Worm (Caenorhabditis elegans) whole organism, young adult: ENCODE results near the gene fbxa-112.

ENCODE experiments used
- C17E4.6 ChIP-seq: fragments of 200-800 bp; sonication (Bioruptor generic); IDR thresholded peaks from 2 replicates; pipeline ENCODE4 v1.3.6; 2022; ENCODE audit warnings: missing genetic modification reagents, missing genetic modification characterization, missing compliant biosample characterization
- D2030.7 ChIP-seq: fragments of 200-800 bp; sonication (Bioruptor generic); IDR thresholded peaks from 2 replicates; pipeline ENCODE4 v1.3.6; 2022; ENCODE audit warnings: missing genetic modification reagents, missing genetic modification characterization, missing compliant biosample characterization
- F10E7.11 ChIP-seq: sonication (generic microtip); optimal IDR thresholded peaks from 2 replicates; lab custom pipeline; 2017; ENCODE audit warnings: mild to moderate bottlenecking, missing genetic modification characterization, moderate library complexity, missing compliant biosample characterization
- F22D6.2 ChIP-seq: sonication (generic microtip); optimal IDR thresholded peaks from 2 replicates; lab custom pipeline; 2016; ENCODE audit warnings: mild to moderate bottlenecking, missing genetic modification characterization, missing compliant biosample characterization
- F49E8.2 ChIP-seq: sonication (generic microtip); optimal IDR thresholded peaks from 3 replicates; lab custom pipeline; 2017; ENCODE audit warnings: missing genetic modification characterization, mild to moderate bottlenecking, missing compliant biosample characterization, antibody characterized with exemption, moderate library complexity; ENCODE audit not compliant: insufficient read depth
- F52B5.7 ChIP-seq: sonication (generic microtip); optimal IDR thresholded peaks from 2 replicates; lab custom pipeline; 2016; ENCODE audit warnings: mild to moderate bottlenecking, missing genetic modification characterization, missing compliant biosample characterization
- F57A8.1 ChIP-seq: fragments of 200-800 bp; sonication (Bioruptor generic); optimal IDR thresholded peaks from 2 replicates; lab custom pipeline; 2018; ENCODE audit warnings: mild to moderate bottlenecking, missing genetic modification characterization, moderate library complexity, missing compliant biosample characterization
- K11D2.4 ChIP-seq: fragments of 200-800 bp; sonication (Bioruptor generic); IDR thresholded peaks from 2 replicates; pipeline ENCODE4 v1.3.6; 2022; ENCODE audit warnings: missing genetic modification reagents, missing genetic modification characterization, missing compliant biosample characterization
- T26A5.8 ChIP-seq: sonication (generic microtip); optimal IDR thresholded peaks from 2 replicates; lab custom pipeline; 2016; ENCODE audit warnings: missing genetic modification characterization, missing compliant biosample characterization
- Y53G8AR.9 ChIP-seq: fragments of 200-800 bp; sonication (Bioruptor generic); conservative IDR thresholded peaks from 2 replicates; pipeline ENCODE4 v1.3.6; 2022; ENCODE audit warnings: missing genetic modification reagents, missing genetic modification characterization, missing compliant biosample characterization
- Y95B8A.8 ChIP-seq: fragments of 200-800 bp; sonication (Bioruptor generic); IDR thresholded peaks from 2 replicates; pipeline ENCODE4 v1.3.6; 2022; ENCODE audit warnings: missing genetic modification reagents, missing genetic modification characterization, missing compliant biosample characterization
- ama-1 ChIP-seq, 3 experiments: fragments of 150-350 bp in 1 of 3; sonication (generic microtip) in 2 of 3; optimal IDR thresholded peaks; 2 replicates each; lab custom pipeline; 2014 to 2018; ENCODE audit warnings: missing biosample characterization in 2 of 3, missing genetic modification characterization in 2 of 3, missing genetic modification reagents in 2 of 3
- atf-7 ChIP-seq: sonication (generic microtip); optimal IDR thresholded peaks from 2 replicates; lab custom pipeline; 2017; ENCODE audit warnings: mild to moderate bottlenecking, missing genetic modification characterization, missing compliant biosample characterization
- athp-1 ChIP-seq: sonication (generic microtip); optimal IDR thresholded peaks from 2 replicates; lab custom pipeline; 2017; ENCODE audit warnings: mild to moderate bottlenecking, missing genetic modification characterization, missing compliant biosample characterization
- attf-5 ChIP-seq: fragments of 200-800 bp; sonication (Bioruptor generic); optimal IDR thresholded peaks from 2 replicates; lab custom pipeline; 2018; ENCODE audit warnings: mild to moderate bottlenecking, missing genetic modification characterization, missing compliant biosample characterization
- attf-6 ChIP-seq: fragments of 200-800 bp; sonication (Bioruptor generic); IDR thresholded peaks from 2 replicates; pipeline ENCODE4 v1.3.6; 2022; ENCODE audit warnings: missing genetic modification reagents, missing genetic modification characterization, missing compliant biosample characterization
- bed-1 ChIP-seq: fragments of 200-800 bp; sonication (Bioruptor generic); IDR thresholded peaks from 2 replicates; pipeline ENCODE4 v1.3.6; 2022; ENCODE audit warnings: missing genetic modification reagents, missing genetic modification characterization, missing compliant biosample characterization
- ccch-3 ChIP-seq: fragments of 200-800 bp; sonication (Bioruptor generic); optimal IDR thresholded peaks from 2 replicates; lab custom pipeline; 2018; ENCODE audit warnings: mild to moderate bottlenecking, missing genetic modification characterization, missing compliant biosample characterization
- cebp-1 ChIP-seq, 2 experiments: fragments of 200-800 bp in 1 of 2; sonication (Bioruptor generic) in 1 of 2; sonication (generic microtip) in 1 of 2; IDR thresholded peaks in 1 of 2; optimal IDR thresholded peaks in 1 of 2; 2 replicates each; pipeline versions ENCODE4 v1.3.6 to Lab custom; 2017 to 2022; ENCODE audit warnings: missing compliant biosample characterization in 2 of 2, missing genetic modification characterization in 2 of 2, mild to moderate bottlenecking in 1 of 2, missing genetic modification reagents in 1 of 2, moderate library complexity in 1 of 2
- ceh-40 ChIP-seq: fragments of 200-800 bp; sonication (Bioruptor generic); IDR thresholded peaks from 2 replicates; pipeline ENCODE4 v1.3.6; 2022; ENCODE audit warnings: missing genetic modification characterization, missing compliant biosample characterization
- ceh-58 ChIP-seq: fragments of 200-800 bp; sonication (Bioruptor generic); IDR thresholded peaks from 2 replicates; pipeline ENCODE4 v1.3.6; 2022; ENCODE audit warnings: missing genetic modification characterization, missing compliant biosample characterization
- ets-4 ChIP-seq: fragments of 200-800 bp; sonication (Bioruptor generic); optimal IDR thresholded peaks from 2 replicates; lab custom pipeline; 2018; ENCODE audit warnings: mild to moderate bottlenecking, missing genetic modification characterization, missing compliant biosample characterization
- him-1 ChIP-seq: sonication (generic microtip); optimal IDR thresholded peaks from 2 replicates; lab custom pipeline; 2016; ENCODE audit warnings: missing genotype, missing genetic modification reagents, missing genetic modification characterization, missing compliant biosample characterization
- hlh-12 ChIP-seq: sonication (generic microtip); optimal IDR thresholded peaks from 2 replicates; lab custom pipeline; 2016; ENCODE audit warnings: missing genetic modification characterization, missing compliant biosample characterization
- hsf-1 ChIP-seq: fragments of 200-800 bp; sonication (Bioruptor generic); IDR thresholded peaks from 2 replicates; pipeline ENCODE4 v1.3.6; 2022; ENCODE audit warnings: missing genetic modification reagents, missing genetic modification characterization, missing compliant biosample characterization
- lag-1 ChIP-seq: fragments of 200-800 bp; sonication (Bioruptor generic); IDR thresholded peaks from 2 replicates; pipeline ENCODE4 v1.3.6; 2022; ENCODE audit warnings: missing genetic modification reagents, missing genetic modification characterization, missing compliant biosample characterization
- lin-40 ChIP-seq: sonication (generic microtip); optimal IDR thresholded peaks from 2 replicates; lab custom pipeline; 2016; ENCODE audit warnings: missing genetic modification characterization, mild to moderate bottlenecking, missing compliant biosample characterization, missing genotype, missing genetic modification reagents
- lsl-1 ChIP-seq: fragments of 200-800 bp; sonication (Bioruptor generic); optimal IDR thresholded peaks from 2 replicates; lab custom pipeline; 2018; ENCODE audit warnings: mild to moderate bottlenecking, missing genetic modification characterization, moderate library complexity, missing compliant biosample characterization
- lsy-27 ChIP-seq: sonication (generic microtip); optimal IDR thresholded peaks from 2 replicates; lab custom pipeline; 2017; ENCODE audit warnings: missing genetic modification characterization, mild to moderate bottlenecking, missing compliant biosample characterization, antibody characterized with exemption, missing genotype, borderline replicate concordance; ENCODE audit not compliant: insufficient read depth
- mxl-1 ChIP-seq: sonication (generic microtip); optimal IDR thresholded peaks from 2 replicates; lab custom pipeline; 2016; ENCODE audit warnings: missing genetic modification characterization, missing compliant biosample characterization
- nfya-2 ChIP-seq: fragments of 200-800 bp; sonication (Bioruptor generic); IDR thresholded peaks from 2 replicates; pipeline ENCODE4 v1.3.6; 2022; ENCODE audit warnings: missing genetic modification reagents, missing genetic modification characterization, missing compliant biosample characterization
- nfyb-1 ChIP-seq: fragments of 200-800 bp; sonication (Bioruptor generic); IDR thresholded peaks from 2 replicates; pipeline ENCODE4 v1.3.6; 2022; ENCODE audit warnings: missing genetic modification reagents, missing genetic modification characterization, missing compliant biosample characterization
- nhr-179 ChIP-seq: sonication (generic microtip); optimal IDR thresholded peaks from 2 replicates; lab custom pipeline; 2016; ENCODE audit warnings: mild to moderate bottlenecking, missing genetic modification characterization, missing compliant biosample characterization
- nhr-80 ChIP-seq: sonication (generic microtip); optimal IDR thresholded peaks from 2 replicates; lab custom pipeline; 2016; ENCODE audit warnings: missing genetic modification characterization, missing compliant biosample characterization
- pbrm-1 ChIP-seq: fragments of 200-800 bp; sonication (Bioruptor generic); IDR thresholded peaks from 2 replicates; pipeline ENCODE4 v1.3.6; 2022; ENCODE audit warnings: missing genetic modification reagents, missing genetic modification characterization, missing compliant biosample characterization
- pha-4 ChIP-seq: fragments of 150-350 bp; sonication (generic microtip); optimal IDR thresholded peaks from 2 replicates; lab custom pipeline; 2014; ENCODE audit warnings: missing biosample characterization, missing genetic modification reagents, missing genetic modification characterization
- sdz-38 ChIP-seq: sonication (generic microtip); optimal IDR thresholded peaks from 2 replicates; lab custom pipeline; 2016; ENCODE audit warnings: missing genotype, missing genetic modification characterization, missing compliant biosample characterization
- snpc-1.3 ChIP-seq: sonication (generic microtip); optimal IDR thresholded peaks from 2 replicates; lab custom pipeline; 2017; ENCODE audit warnings: missing genetic modification characterization, mild to moderate bottlenecking, missing compliant biosample characterization, antibody characterized with exemption, moderate library complexity, missing genotype, missing genetic modification reagents; ENCODE audit not compliant: insufficient read depth
- snpc-3.4 ChIP-seq: sonication (generic microtip); optimal IDR thresholded peaks from 2 replicates; lab custom pipeline; 2017; ENCODE audit warnings: missing genetic modification characterization, mild to moderate bottlenecking, missing compliant biosample characterization, antibody characterized with exemption, moderate library complexity, missing genotype, missing genetic modification reagents
- sptf-2 ChIP-seq: fragments of 200-800 bp; sonication (Bioruptor generic); optimal IDR thresholded peaks from 2 replicates; lab custom pipeline; 2018; ENCODE audit warnings: mild to moderate bottlenecking, missing genetic modification characterization, missing compliant biosample characterization
- tbp1 ChIP-seq: fragments of 200-800 bp; sonication (Bioruptor generic); optimal IDR thresholded peaks from 2 replicates; lab custom pipeline; 2018; ENCODE audit warnings: mild to moderate bottlenecking, missing genetic modification characterization, missing compliant biosample characterization
- tlf-1 ChIP-seq: fragments of 200-800 bp; sonication (Bioruptor generic); optimal IDR thresholded peaks from 2 replicates; lab custom pipeline; 2018; ENCODE audit warnings: mild to moderate bottlenecking, missing genetic modification characterization, missing compliant biosample characterization
- unc-62 ChIP-seq: fragments of 150-350 bp; optimal IDR thresholded peaks from 2 replicates; lab custom pipeline; 2014; ENCODE audit warnings: missing biosample characterization, missing genetic modification reagents, missing genetic modification characterization
- xnd-1 ChIP-seq: sonication (generic microtip); optimal IDR thresholded peaks from 2 replicates; lab custom pipeline; 2016; ENCODE audit warnings: missing genotype, missing genetic modification reagents, missing genetic modification characterization, missing compliant biosample characterization
- ztf-18 ChIP-seq: sonication (generic microtip); optimal IDR thresholded peaks from 2 replicates; lab custom pipeline; 2016; ENCODE audit warnings: missing genotype, mild to moderate bottlenecking, missing genetic modification characterization, missing compliant biosample characterization
- ztf-22 ChIP-seq: fragments of 200-800 bp; sonication (Bioruptor generic); optimal IDR thresholded peaks from 2 replicates; lab custom pipeline; 2018; ENCODE audit warnings: mild to moderate bottlenecking, missing genetic modification characterization, moderate library complexity, missing compliant biosample characterization
- ztf-25 ChIP-seq: fragments of 200-800 bp; sonication (Bioruptor generic); IDR thresholded peaks from 2 replicates; pipeline ENCODE4 v1.3.6; 2022; ENCODE audit warnings: missing genetic modification reagents, missing genetic modification characterization, missing compliant biosample characterization
- ztf-26 ChIP-seq: sonication (generic microtip); optimal IDR thresholded peaks from 2 replicates; lab custom pipeline; 2017; ENCODE audit warnings: missing genetic modification characterization, missing compliant biosample characterization

The fbxa-112 gene

DNA sequence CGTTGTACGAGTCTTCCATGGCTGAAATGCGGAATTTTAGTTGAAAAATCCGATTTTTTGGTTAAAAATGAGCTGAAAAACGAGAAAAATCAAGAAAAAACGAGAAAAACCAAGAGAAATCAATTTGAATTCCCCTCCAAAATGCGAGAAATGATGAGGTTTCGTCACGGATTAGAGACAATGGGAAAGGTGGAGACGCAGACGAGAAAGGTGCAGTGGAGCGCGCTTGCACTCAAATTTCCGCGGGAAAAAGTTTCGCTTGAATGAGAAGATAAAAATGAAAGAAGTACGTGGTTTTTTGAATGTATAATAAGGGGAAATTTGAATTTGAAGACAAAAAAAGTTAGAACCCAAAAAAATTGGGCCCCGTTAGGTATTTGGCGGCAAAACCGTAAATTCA lies 17.7 kb upstream of the fbxa-112 start, which contains the start of gene efl-1 (continued):
- no peak for TF ChIP-seq F49E8.2 (tag; lab: Kevin White, UChicago)
- TF ChIP-seq snpc-3.4 (tag; lab: Kevin White, UChicago), result peak; percentile 72
- TF ChIP-seq nfya-2 (GFP tag; lab: Robert Waterston, UW), result no peak
- peak; percentile 20 for TF ChIP-seq xnd-1
- no peak for TF ChIP-seq F57A8.1 (GFP tag; lab: Kevin White, UChicago)
- no peak for TF ChIP-seq K11D2.4
- TF ChIP-seq nhr-80 (tag; lab: Kevin White, UChicago), result no peak
- TF ChIP-seq nfyb-1 (GFP tag; lab: Robert Waterston, UW), result peak; percentile 84
- no peak for TF ChIP-seq ets-4 (GFP tag; lab: Kevin White, UChicago)
- TF ChIP-seq tlf-1 (GFP tag; lab: Kevin White, UChicago), result peak; percentile 59
- peak; percentile 96 for TF ChIP-seq attf-6 (GFP tag; lab: Robert Waterston, UW)
- no peak for TF ChIP-seq F10E7.11 (tag; lab: Kevin White, UChicago)
- TF ChIP-seq ceh-40 (GFP tag; lab: Robert Waterston, UW), result no peak
- TF ChIP-seq F22D6.2 (tag; lab: Kevin White, UChicago), result no peak
- TF ChIP-seq F52B5.7, result no peak
- peak; percentile 47 for TF ChIP-seq cebp-1 (GFP tag; IDR thresholded peaks at IDR 0.05; lab: Robert Waterston, UW)
- peak; percentile 89 for TF ChIP-seq cebp-1 (tag; optimal IDR thresholded peaks at IDR 0.05; lab: Kevin White, UChicago)
- TF ChIP-seq T26A5.8 (tag; lab: Kevin White, UChicago), result no peak
- TF ChIP-seq ztf-25 (GFP tag; lab: Robert Waterston, UW), result no peak
- TF ChIP-seq D2030.7, result peak; percentile 85
- peak; percentile 72; the same call in 1 of the 2 replicates for TF ChIP-seq Y53G8AR.9 (GFP tag; lab: Robert Waterston, UW)
- no peak for TF ChIP-seq nhr-179
- TF ChIP-seq C17E4.6, result peak; percentile 38; the same call in 1 of the 2 replicates
- TF ChIP-seq hlh-12, result no peak
- TF ChIP-seq Y95B8A.8 (GFP tag; lab: Robert Waterston, UW), result 0 out of 2 replicates have a peak, but pooled peaks have one; percentile 71
- no peak for TF ChIP-seq ztf-18 (tag; lab: Kevin White, UChicago)
- TF ChIP-seq lin-40 (tag; lab: Kevin White, UChicago), result peak; percentile 87
- TF ChIP-seq mxl-1, result no peak
- TF ChIP-seq ccch-3 (GFP tag; lab: Kevin White, UChicago), result no peak
- peak; percentile 96 for TF ChIP-seq attf-5 (GFP tag; lab: Kevin White, UChicago)
- peak; percentile 68 for TF ChIP-seq tbp1 (GFP tag; lab: Kevin White, UChicago)
- peak; percentile 82 for TF ChIP-seq pha-4 (tag; lab: Kevin White, UChicago)
- peak; percentile 52 for TF ChIP-seq ztf-26 (tag; lab: Kevin White, UChicago)
- TF ChIP-seq pbrm-1, result peak; percentile 96
- no peak for TF ChIP-seq ama-1 (optimal IDR thresholded peaks at IDR 0.05; lab: Kevin White, UChicago)
- TF ChIP-seq ama-1 (GFP tag; optimal IDR thresholded peaks at IDR 0.05; lab: Kevin White, UChicago), result no peak
- peak; percentile 28 for TF ChIP-seq him-1 (tag; lab: Kevin White, UChicago)
- no peak for TF ChIP-seq lag-1 (GFP tag; lab: Robert Waterston, UW)
- no peak for TF ChIP-seq atf-7 (tag; lab: Kevin White, UChicago)
- peak; percentile 76 for TF ChIP-seq athp-1 (tag; lab: Kevin White, UChicago)
- peak; percentile 57 for TF ChIP-seq lsl-1 (GFP tag; lab: Kevin White, UChicago)
- TF ChIP-seq unc-62, result no peak
- no peak for TF ChIP-seq ztf-22 (GFP tag; lab: Kevin White, UChicago)
- no peak for TF ChIP-seq ceh-58 (GFP tag; lab: Robert Waterston, UW)
- no peak for TF ChIP-seq bed-1 (GFP tag; lab: Robert Waterston, UW)
- 0 out of 2 replicates have a peak, but pooled peaks have one; percentile 51 for TF ChIP-seq hsf-1
- no peak for TF ChIP-seq lsy-27 (tag; lab: Kevin White, UChicago)
- TF ChIP-seq sdz-38 (tag; lab: Kevin White, UChicago), result no peak
- TF ChIP-seq snpc-1.3 (tag; lab: Kevin White, UChicago), result peak; percentile 49
- no peak for TF ChIP-seq sptf-2
